Worm (Caenorhabditis elegans): ENCODE results near the gene ent-3.
"Not testable (repeated sequence)": the region's sequence is repeated elsewhere in the genome, so short reads cannot be mapped to it uniquely, and the experiment has no call there.

Gene ent-3

DNA sequence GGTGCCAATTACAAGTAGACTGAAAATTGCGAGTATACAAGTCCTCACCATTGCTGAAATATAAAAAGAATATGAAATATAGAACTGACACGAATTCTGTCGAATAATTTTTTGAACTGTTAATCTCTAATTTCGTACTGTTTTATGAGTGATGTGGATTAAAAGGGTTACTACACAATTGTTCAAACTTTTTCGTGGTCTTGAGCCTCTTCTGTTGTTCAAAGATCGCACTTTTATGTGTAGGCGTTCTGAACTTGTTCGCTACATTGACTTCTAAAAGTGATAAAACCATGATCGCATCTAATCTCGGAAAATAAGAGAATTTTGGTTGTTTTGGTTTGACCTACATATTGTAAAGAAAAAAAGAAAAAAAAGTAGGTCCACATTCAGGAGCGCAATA is 12.2 kb upstream of the ent-3 start, which contains the start of gene K02E11.4:
Gene K02E11.4 (minus strand): TSS at position 101 of the 400 bp plus-strand sequence.
- TF ChIP-seq dao-5 (tag; optimal IDR thresholded peaks at IDR 0.05) (no peak), W03F9.2 (tag; optimal IDR thresholded peaks at IDR 0.05) (no peak), him-1 (tag; optimal IDR thresholded peaks at IDR 0.05) (no peak)

DNA sequence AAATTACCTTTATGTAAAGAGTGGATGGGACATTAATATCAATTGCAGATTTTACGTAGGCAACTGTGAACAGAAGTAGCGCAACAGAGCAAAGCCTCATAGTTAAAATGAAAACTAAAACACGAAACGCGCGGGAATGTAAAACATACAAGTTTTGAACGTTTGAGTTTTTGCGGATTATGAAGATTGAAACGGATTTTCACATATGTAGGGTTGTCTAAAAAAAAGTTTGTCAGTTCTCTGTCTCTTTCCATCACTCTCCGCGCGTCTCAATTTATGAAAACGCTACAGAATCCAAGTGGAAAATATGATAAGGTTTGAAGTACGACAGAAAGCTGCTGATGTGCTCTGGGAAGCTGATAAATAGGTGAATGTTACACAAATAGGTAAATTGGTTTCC is 10.9 kb upstream of the ent-3 start, which contains the start of gene K02E11.3:
Gene K02E11.3 (minus strand): TSS at position 101 of the 400 bp plus-strand sequence.
- TF ChIP-seq W03F9.2 (tag; optimal IDR thresholded peaks at IDR 0.05) (no peak), dao-5 (tag; optimal IDR thresholded peaks at IDR 0.05) (no peak), him-1 (tag; optimal IDR thresholded peaks at IDR 0.05) (no peak)

DNA sequence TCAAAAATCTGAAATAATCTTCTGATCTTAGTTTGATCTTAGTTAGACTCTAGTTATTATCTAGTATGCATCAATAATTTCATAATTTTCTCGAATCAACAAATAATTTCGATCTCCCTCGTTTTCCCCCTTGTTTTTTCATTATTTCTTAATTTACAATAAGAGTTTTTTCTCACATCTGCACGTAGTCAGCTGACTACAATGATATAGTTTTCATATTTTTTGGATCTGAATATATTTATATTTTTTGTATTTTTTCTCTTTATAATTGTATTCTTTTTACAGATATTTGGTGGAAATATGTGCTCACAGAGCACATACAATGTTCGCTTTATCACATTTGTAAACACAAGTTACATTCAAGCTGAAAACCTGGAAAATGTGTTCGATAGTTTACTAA is 8.1 kb upstream of the ent-3 start, which contains the start of gene sre-7:
Gene sre-7 (plus strand): TSS at position 301 of the 400 bp plus-strand sequence.
- TF ChIP-seq W03F9.2 (tag; optimal IDR thresholded peaks at IDR 0.05) = no peak
- TF ChIP-seq him-1 (tag; optimal IDR thresholded peaks at IDR 0.05) = no peak
- no peak for TF ChIP-seq dao-5 (tag; optimal IDR thresholded peaks at IDR 0.05)

DNA sequence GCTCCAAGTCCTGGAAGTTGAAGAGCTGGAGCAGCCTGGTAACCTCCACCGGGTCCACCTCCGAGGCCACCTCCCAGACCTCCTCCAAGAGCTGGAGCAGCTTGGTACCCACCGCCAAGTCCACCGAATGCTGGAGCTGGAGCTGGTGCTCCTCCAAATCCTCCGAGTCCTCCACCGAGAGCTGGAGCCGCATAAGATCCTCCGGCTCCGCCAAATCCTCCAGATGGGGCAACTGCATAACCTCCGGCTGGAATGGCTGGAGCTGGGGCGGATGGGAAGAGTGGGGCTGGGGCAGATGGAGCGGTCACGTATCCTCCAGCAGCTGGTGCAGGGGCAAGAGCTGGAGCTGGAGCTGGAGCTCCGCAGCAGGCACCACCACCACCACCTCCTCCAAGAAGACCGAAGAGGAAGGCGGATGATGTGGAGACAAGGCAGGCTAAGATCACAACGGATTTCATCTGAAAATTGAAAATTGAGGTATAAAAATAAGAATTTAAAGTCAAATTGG is 4.9 kb upstream of the ent-3 start, which contains the start of gene K02E11.10:
Gene K02E11.10 (minus strand): TSS at position 458 of the 508 bp plus-strand sequence.
- no peak for TF ChIP-seq him-1 (tag; optimal IDR thresholded peaks at IDR 0.05)
- TF ChIP-seq W03F9.2 (tag; optimal IDR thresholded peaks at IDR 0.05) = no peak
- no peak for TF ChIP-seq dao-5 (tag; optimal IDR thresholded peaks at IDR 0.05)

DNA sequence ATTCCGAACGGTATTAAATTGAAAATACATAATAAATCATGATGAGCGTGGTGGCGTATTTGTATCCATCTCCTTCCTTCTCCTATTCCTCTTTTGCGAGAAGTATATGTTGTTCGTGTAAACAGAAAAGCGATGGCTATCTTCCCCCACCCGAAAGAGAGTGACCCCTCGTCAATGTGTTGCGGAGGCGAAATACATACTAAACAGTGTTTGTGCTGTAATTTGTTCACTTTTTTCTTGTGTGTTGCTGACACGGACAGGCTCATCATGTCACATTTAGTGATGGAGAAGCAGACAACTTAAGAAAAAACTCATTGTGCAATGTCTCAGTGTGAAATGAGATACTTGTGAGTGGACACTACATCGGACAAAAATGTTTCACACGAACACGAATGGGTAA is 4.2 kb downstream of the ent-3 start:
- TF ChIP-seq W03F9.2 (tag; optimal IDR thresholded peaks at IDR 0.05) = no peak
- no peak for TF ChIP-seq him-1 (tag; optimal IDR thresholded peaks at IDR 0.05)
- no peak for TF ChIP-seq dao-5 (tag; optimal IDR thresholded peaks at IDR 0.05)

DNA sequence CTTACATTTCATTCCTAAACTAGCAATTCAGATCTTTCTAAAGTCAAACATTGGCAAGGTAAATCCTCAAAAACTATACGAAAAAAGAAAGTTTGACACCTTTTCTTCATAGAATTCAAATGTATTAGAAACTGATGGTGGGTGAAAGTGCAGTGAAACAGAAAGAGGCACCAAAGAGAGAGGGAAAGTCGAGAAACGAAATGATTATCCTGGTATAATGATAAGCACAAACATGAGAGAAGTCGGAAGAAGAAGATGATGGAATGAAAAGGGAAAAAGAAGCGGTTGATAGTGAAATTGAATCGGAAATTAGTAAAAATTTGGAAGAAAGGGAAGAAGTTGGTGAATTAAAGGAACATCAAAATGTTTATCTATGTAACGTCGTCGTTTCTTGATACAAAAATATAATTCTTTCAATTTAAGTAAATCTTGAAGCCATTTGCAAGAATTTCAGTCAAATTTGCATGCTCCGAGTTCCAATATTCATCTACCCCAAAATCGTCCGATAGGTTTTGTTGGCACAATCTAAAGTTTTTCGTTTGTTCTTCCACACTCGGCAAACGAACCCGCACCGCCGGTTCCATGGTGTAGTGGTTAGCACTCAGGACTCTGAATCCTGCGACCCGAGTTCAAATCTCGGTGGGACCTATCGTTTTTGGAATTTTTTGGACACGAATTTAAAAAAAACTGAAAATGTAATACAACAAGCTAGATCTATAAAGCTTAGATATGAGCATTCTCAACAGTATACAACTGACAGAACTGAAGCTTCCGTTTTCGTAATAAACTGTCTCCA is 4.9 kb downstream of the ent-3 start:
- TF ChIP-seq him-1 (tag; optimal IDR thresholded peaks at IDR 0.05) (no peak), W03F9.2 (tag; optimal IDR thresholded peaks at IDR 0.05) (no peak), dao-5 (tag; optimal IDR thresholded peaks at IDR 0.05) (no peak)

DNA sequence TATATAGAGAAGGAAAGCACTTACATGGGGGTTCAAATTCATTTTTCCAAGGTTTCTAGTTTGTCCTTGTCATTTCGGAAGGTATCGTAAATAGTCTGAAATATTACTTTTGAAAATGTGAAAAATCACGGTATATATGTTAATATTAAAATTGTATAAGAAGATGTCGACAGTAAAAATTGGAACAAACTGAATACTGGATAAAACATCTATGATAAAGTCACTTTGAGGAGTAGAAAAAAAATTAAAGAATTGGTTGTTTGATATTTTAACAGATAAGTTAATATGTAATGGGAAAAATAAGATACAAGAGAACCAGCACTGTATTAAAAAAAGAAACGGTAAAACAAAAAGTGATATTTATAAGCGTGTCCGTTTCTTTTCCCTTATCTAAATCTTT is 9.5 kb downstream of the ent-3 start, which contains the start of gene nep-21:
Gene nep-21 (minus strand): TSS at position 101 of the 400 bp plus-strand sequence.
- TF ChIP-seq him-1 (tag; optimal IDR thresholded peaks at IDR 0.05) (no peak), W03F9.2 (tag; optimal IDR thresholded peaks at IDR 0.05) (no peak), dao-5 (tag; optimal IDR thresholded peaks at IDR 0.05) (no peak)

DNA sequence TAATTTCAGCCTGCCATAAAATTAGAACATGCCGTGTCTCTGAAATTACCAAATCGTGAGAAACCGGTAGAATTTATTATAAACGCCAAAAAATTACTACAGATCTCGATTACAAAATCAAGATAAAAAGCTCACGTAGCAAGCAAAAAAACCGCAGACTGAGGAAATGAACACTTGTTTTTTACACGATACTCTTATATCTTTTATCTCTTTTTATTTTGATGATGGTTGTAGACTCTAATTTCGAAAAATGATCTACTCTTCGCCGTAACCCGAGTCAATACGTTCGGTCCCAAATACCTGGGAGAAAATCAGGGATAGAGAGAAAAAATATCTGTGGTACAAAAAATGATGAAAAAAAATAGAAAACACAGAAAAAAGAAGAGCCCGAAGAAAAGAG is 12.7 kb downstream of the ent-3 start:
- TF ChIP-seq W03F9.2 (tag; optimal IDR thresholded peaks at IDR 0.05) (no peak), dao-5 (tag; optimal IDR thresholded peaks at IDR 0.05) (no peak), him-1 (tag; optimal IDR thresholded peaks at IDR 0.05) (no peak)

DNA sequence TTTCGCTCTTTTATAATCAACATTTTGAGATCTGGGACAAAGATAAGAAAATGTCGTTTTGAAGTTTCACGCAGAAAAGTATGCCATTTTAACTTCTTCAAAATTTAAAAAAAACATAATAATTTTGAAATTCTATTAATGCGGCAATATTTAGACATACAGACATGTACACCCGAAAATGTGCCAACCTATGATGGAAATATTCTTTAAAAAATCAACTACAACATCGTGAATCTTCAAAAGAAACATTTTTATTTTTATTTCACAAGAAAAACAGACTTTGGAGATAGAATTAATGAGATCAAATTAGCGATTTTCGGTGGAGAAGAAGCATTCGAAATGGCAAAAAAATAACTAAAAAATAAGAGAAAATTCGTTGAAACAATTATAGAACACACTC is 20.7 kb downstream of the ent-3 start, which contains the start of gene T16A9.5:
Gene T16A9.5 (minus strand): TSS at position 101 of the 400 bp plus-strand sequence.
- TF ChIP-seq dao-5 (tag; optimal IDR thresholded peaks at IDR 0.05) = no peak
- TF ChIP-seq W03F9.2 (tag; optimal IDR thresholded peaks at IDR 0.05) = no peak
- no peak for TF ChIP-seq him-1 (tag; optimal IDR thresholded peaks at IDR 0.05)

DNA sequence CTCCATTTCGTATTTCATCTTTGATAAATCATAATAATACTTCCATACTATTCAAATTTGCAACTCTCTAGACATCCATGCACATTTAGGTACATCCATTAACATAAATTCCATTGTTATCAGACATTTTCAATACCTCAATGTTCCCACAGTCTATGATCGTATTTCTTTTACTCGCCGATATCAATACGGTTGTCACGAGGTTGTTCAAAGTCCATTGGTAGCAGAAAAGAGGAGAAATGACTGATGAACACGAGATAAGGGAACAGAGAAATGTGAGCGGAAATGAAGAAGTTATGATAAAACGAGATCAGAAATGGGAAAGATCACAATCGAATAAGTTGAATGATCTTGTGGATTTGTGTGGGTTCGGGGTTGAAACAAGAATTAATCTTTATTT is 23.0 kb downstream of the ent-3 start:
- TF ChIP-seq him-1 (tag; optimal IDR thresholded peaks at IDR 0.05) = no peak
- no peak for TF ChIP-seq dao-5 (tag; optimal IDR thresholded peaks at IDR 0.05)
- no peak for TF ChIP-seq W03F9.2 (tag; optimal IDR thresholded peaks at IDR 0.05)

DNA sequence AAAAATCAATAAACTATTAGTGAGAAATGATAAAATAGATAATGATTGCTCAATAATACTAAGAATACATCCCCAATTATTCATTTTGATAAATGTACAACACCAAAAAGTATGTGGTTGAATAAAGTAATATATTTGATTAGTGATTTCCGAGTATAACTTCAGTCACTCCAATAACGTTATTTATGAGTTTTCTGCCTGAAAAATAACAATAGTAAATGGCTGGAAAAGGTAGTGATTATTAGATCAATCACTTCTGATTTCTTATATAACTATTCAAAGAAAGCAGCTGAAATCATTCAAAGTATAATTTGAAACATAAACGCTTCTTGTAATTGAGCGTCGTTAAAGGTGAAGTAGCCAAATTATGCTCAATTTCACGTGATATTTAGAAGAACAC is 25.1 kb downstream of the ent-3 start, which contains the start of gene str-230:
Gene str-230 (minus strand): TSS at position 101 of the 400 bp plus-strand sequence.
- TF ChIP-seq W03F9.2 (tag; optimal IDR thresholded peaks at IDR 0.05) (no peak), him-1 (tag; optimal IDR thresholded peaks at IDR 0.05) (no peak), dao-5 (tag; optimal IDR thresholded peaks at IDR 0.05) (no peak)

DNA sequence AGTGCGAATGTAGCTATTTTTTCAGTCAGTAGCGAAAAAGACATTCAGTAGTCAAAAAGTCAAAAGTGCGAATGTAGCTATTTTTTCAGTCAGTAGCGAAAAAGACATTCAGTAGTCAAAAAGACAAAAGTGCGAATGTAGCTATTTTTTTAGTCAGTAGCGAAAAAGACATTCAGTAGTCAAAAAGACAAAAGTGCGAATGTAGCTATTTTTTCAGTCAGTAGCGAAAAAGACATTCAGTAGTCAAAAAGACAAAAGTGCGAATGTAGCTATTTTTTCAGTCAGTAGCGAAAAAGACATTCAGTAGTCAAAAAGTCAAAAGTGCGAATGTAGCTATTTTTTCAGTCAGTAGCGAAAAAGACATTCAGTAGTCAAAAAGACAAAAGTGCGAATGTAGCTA is 30.6 kb downstream of the ent-3 start, which contains the start of gene T16A9.3:
Gene T16A9.3 (plus strand): TSS at position 301 of the 400 bp plus-strand sequence.
- TF ChIP-seq him-1, dao-5, W03F9.2 (tag; optimal IDR thresholded peaks at IDR 0.05): not testable (repeated sequence)

DNA sequence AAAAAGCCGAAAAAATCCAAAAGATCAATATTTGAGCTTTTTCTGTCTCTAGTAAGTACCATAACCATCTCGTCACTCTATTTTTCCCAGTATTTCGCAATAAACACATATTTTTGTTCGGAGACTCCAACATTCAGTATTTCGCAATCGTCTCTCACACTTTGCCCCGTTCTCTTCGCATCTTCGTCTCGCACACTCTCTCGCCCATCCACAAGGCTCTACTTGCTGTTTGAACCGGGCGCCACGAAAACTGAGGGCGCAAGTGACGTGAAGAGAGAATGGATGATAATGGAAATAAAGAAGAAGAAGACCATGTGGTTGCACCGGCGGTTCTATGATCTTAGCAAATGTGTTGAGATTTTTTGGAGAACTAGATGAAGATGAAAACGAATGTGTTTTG is 35.8 kb downstream of the ent-3 start:
- no peak for TF ChIP-seq dao-5 (tag; optimal IDR thresholded peaks at IDR 0.05)
- TF ChIP-seq W03F9.2 (tag; optimal IDR thresholded peaks at IDR 0.05) = peak; percentile 76
- peak; percentile 84 for TF ChIP-seq him-1 (tag; optimal IDR thresholded peaks at IDR 0.05)

DNA sequence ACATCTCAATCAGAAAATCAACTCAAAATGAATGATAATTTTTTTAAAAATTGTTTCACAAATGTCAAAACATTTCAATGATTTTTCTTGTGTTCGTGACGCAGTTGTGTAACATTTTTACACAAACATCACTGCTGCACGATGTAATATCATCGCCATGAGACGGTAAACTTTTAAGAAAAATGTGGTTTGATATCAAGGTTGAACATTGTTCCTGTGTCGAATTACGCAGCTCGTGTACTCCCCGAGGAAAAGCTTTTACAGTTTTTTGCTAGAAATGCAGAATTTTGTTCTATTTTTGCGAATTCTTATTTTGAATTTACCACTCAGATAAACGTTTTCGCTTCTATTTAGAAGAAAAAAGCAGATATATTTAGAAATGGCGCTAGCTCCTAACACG is 38.2 kb downstream of the ent-3 start:
- no peak for TF ChIP-seq W03F9.2 (tag; optimal IDR thresholded peaks at IDR 0.05)
- TF ChIP-seq him-1 (tag; optimal IDR thresholded peaks at IDR 0.05) = no peak
- TF ChIP-seq dao-5 (tag; optimal IDR thresholded peaks at IDR 0.05) = no peak
